Worm (Caenorhabditis elegans): ENCODE measurements around the gene pph-4.1.

DNA sequence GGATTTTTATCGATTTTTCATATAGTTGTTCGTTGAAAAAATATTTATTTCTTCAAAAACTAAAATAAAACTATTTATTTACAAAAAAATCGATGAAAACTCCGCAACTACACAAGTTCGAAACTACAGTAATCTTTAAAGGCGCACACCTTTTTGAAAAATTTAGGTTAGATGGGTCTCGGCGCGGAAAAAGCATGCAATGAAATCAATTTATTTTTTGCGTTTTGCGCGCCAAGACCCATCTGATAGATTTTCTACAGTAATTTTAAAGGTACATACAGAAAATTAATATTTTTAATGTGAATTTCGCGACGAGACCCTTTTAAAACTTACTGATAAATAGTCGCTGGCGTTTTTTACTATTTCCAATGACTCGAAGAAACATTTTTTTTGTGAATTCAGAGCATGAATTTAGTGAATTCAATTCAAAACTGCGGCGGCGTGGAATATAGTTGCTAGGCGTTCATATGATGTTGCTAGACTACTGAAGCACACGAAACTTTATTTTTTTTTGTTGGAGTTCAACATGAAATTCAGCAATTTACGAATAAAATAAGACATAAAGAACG, 15.9 kb upstream of the pph-4.1 start, which contains the start of gene Y75B8A.33:
- TF ChIP-seq tbx-11 (GFP tag; IDR thresholded peaks at IDR 0.05) (no peak), ama-1 (optimal IDR thresholded peaks at IDR 0.05) (no peak), pes-1 (GFP tag; IDR thresholded peaks at IDR 0.05) (peak; percentile 39; the same call in 1 of the 2 replicates), tra-4 (tag; optimal IDR thresholded peaks at IDR 0.05) (no peak), sea-1 (GFP tag; conservative IDR thresholded peaks at IDR 0.05) (no peak), aly-1 (tag; optimal IDR thresholded peaks at IDR 0.05) (no peak), hnd-1 (tag; optimal IDR thresholded peaks at IDR 0.05) (no peak), hmg-4 (GFP tag; optimal IDR thresholded peaks at IDR 0.05) (no peak), ceh-13 (GFP tag; optimal IDR thresholded peaks at IDR 0.05) (no peak), hmbx-1 (tag; optimal IDR thresholded peaks at IDR 0.05) (no peak), flt-1 (GFP tag; IDR thresholded peaks at IDR 0.05) (no peak)
